Worm (Caenorhabditis elegans): ENCODE measurements around the gene Y57A10A.27.

ce11 chrII:12256528-12256927 is 18.3 kb downstream of the Y57A10A.27 start, which contains the start of gene parn-2:
- TF ChIP-seq ama-1 (optimal IDR thresholded peaks at IDR 0.05) (no peak), unc-62 (GFP tag; optimal IDR thresholded peaks at IDR 0.05) (no peak), ceh-90 (tag; optimal IDR thresholded peaks at IDR 0.05) (no peak), fkh-4 (tag; optimal IDR thresholded peaks at IDR 0.05; ENCODE audit: borderline replicate concordance) (no peak), lin-14 (GFP tag; optimal IDR thresholded peaks at IDR 0.05) (no peak), mdl-1 (tag; optimal IDR thresholded peaks at IDR 0.05) (no peak), nhr-76 (tag; optimal IDR thresholded peaks at IDR 0.05) (no peak), nhr-90 (tag; optimal IDR thresholded peaks at IDR 0.05; ENCODE audit: poor library complexity) (no peak), zag-1 (tag; optimal IDR thresholded peaks at IDR 0.05) (no peak), nhr-71 (tag; optimal IDR thresholded peaks at IDR 0.05) (no peak)
